Fruit fly (Drosophila melanogaster) whole organism, pupa: Measurements from ENCODE around the gene CG5160.

ENCODE experiments used
- CG12605 ChIP-seq: fragments of 200-800 bp; sonication (Bioruptor generic); IDR thresholded peaks from 2 replicates; pipeline ENCODE4 v1.3.6; 2022; ENCODE audit warnings: missing biosample characterization, missing genetic modification characterization
- CG15710 ChIP-seq: fragments of 200-800 bp; sonication (Bioruptor generic); optimal IDR thresholded peaks from 2 replicates; lab custom pipeline; 2018; ENCODE audit warnings: missing biosample characterization, mild to moderate bottlenecking, missing genetic modification characterization, moderate library complexity
- CG4496 ChIP-seq: fragments of 200-800 bp; sonication (Bioruptor generic); IDR thresholded peaks from 3 replicates; pipeline ENCODE4 v1.3.6; 2022; ENCODE audit warnings: missing biosample characterization, missing genetic modification characterization
- CG8159 ChIP-seq: fragments of 200-800 bp; sonication (Bioruptor generic); optimal IDR thresholded peaks from 3 replicates; lab custom pipeline; 2018; ENCODE audit warnings: missing biosample characterization, mild to moderate bottlenecking, missing genetic modification characterization, moderate library complexity
- Ets98B ChIP-seq: fragments of 200-800 bp; sonication (Bioruptor generic); IDR thresholded peaks from 2 replicates; pipeline ENCODE4 v1.3.6; 2022; ENCODE audit warnings: missing biosample characterization, missing genetic modification characterization
- Pif1A ChIP-seq: fragments of 200-800 bp; sonication (Bioruptor generic); optimal IDR thresholded peaks from 3 replicates; lab custom pipeline; 2016; ENCODE audit warnings: missing biosample characterization, missing genetic modification characterization
- Snoo ChIP-seq: fragments of 200-800 bp; sonication (Bioruptor generic); optimal IDR thresholded peaks from 3 replicates; lab custom pipeline; 2017; ENCODE audit warnings: missing biosample characterization, mild to moderate bottlenecking, missing genetic modification characterization, inconsistent platforms

DNA sequence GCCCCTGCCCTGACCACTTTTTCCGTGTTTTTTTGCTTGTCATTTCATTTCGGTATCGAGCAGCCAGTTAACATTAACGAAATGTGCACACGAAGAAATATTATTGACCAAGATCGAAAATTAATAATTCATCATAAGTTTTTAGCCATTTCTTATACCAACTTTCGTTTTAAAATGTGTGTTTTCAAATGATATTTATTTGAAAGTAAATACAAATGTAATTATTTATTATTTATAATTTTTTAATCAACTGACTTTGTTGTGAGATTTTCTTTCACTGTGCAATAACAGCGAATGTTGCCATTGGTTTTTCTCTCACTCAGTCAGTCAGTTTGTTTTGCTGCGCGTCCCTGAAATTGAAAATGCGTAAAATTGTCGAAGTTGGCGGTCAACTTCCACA lies 2.7 kb downstream of the CG5160 start:
- no peak for TF ChIP-seq Pif1A (GFP tag; lab: Kevin White, UChicago)
- TF ChIP-seq CG4496 (GFP tag; lab: Robert Waterston, UW), result no peak
- TF ChIP-seq Snoo (tag; lab: Kevin White, UChicago), result peak; percentile 37
- peak; percentile 23 for TF ChIP-seq CG15710 (tag; lab: Kevin White, UChicago)
- 0 out of 2 replicates have a peak, but pooled peaks have one; percentile 6 for TF ChIP-seq Ets98B (GFP tag; lab: Robert Waterston, UW)
- no peak for TF ChIP-seq CG12605 (GFP tag; lab: Robert Waterston, UW)
- peak; percentile 41 for TF ChIP-seq CG8159 (tag; lab: Kevin White, UChicago)
